Worm (Caenorhabditis elegans) whole organism, young adult: ENCODE measurements around the gene srw-34.

ENCODE experiments used
- T26A5.8 ChIP-seq: sonication (generic microtip); optimal IDR thresholded peaks from 2 replicates; lab custom pipeline; 2016; ENCODE audit warnings: missing genetic modification characterization, missing compliant biosample characterization
- Y67H2A.10 ChIP-seq: fragments of 200-800 bp; sonication (Bioruptor generic); conservative IDR thresholded peaks from 2 replicates; pipeline ENCODE4 v1.3.6; 2022; ENCODE audit warnings: missing genetic modification reagents, missing genetic modification characterization, missing compliant biosample characterization
- atf-7 ChIP-seq: sonication (generic microtip); optimal IDR thresholded peaks from 2 replicates; lab custom pipeline; 2017; ENCODE audit warnings: mild to moderate bottlenecking, missing genetic modification characterization, missing compliant biosample characterization
- ets-4 ChIP-seq: fragments of 200-800 bp; sonication (Bioruptor generic); optimal IDR thresholded peaks from 2 replicates; lab custom pipeline; 2018; ENCODE audit warnings: mild to moderate bottlenecking, missing genetic modification characterization, missing compliant biosample characterization
- him-1 ChIP-seq: sonication (generic microtip); optimal IDR thresholded peaks from 2 replicates; lab custom pipeline; 2016; ENCODE audit warnings: missing genotype, missing genetic modification reagents, missing genetic modification characterization, missing compliant biosample characterization
- lin-35 ChIP-seq, 3 experiments: fragments of 150-350 bp in 2 of 3; sonication (generic microtip) in 1 of 3; optimal IDR thresholded peaks; 2 replicates each; lab custom pipeline; 2014 to 2018; ENCODE audit warnings: missing biosample characterization in 3 of 3, missing genetic modification characterization in 3 of 3, missing genetic modification reagents in 3 of 3
- nhr-120 ChIP-seq: fragments of 200-800 bp; sonication (Bioruptor generic); IDR thresholded peaks from 2 replicates; pipeline ENCODE4 v1.3.6; 2022; ENCODE audit warnings: missing genetic modification characterization, missing compliant biosample characterization
- nhr-179 ChIP-seq: sonication (generic microtip); optimal IDR thresholded peaks from 2 replicates; lab custom pipeline; 2016; ENCODE audit warnings: mild to moderate bottlenecking, missing genetic modification characterization, missing compliant biosample characterization
- nhr-27 ChIP-seq: fragments of 200-800 bp; sonication (Bioruptor generic); optimal IDR thresholded peaks from 2 replicates; lab custom pipeline; 2018; ENCODE audit warnings: mild to moderate bottlenecking, missing genetic modification characterization, moderate library complexity, missing compliant biosample characterization
- snpc-1.1 ChIP-seq: sonication (generic microtip); optimal IDR thresholded peaks from 2 replicates; lab custom pipeline; 2017; ENCODE audit warnings: missing genetic modification characterization, mild to moderate bottlenecking, missing compliant biosample characterization, antibody characterized with exemption, moderate library complexity, missing genotype, missing genetic modification reagents; ENCODE audit not compliant: insufficient read depth
- snpc-4 ChIP-seq, 5 experiments: fragments of 150-350 bp in 1 of 5; sonication (generic microtip) in 4 of 5; optimal IDR thresholded peaks; 2 replicates each; lab custom pipeline; 2014 to 2018; ENCODE audit warnings: missing genetic modification characterization in 5 of 5, missing biosample characterization in 3 of 5, antibody characterized with exemption in 2 of 5, mild to moderate bottlenecking in 2 of 5, missing compliant biosample characterization in 2 of 5, missing genotype in 2 of 5, moderate library complexity in 2 of 5, missing genetic modification reagents in 1 of 5
- tlf-1 ChIP-seq: fragments of 200-800 bp; sonication (Bioruptor generic); optimal IDR thresholded peaks from 2 replicates; lab custom pipeline; 2018; ENCODE audit warnings: mild to moderate bottlenecking, missing genetic modification characterization, missing compliant biosample characterization
- unc-130 ChIP-seq: sonication (generic microtip); optimal IDR thresholded peaks from 2 replicates; lab custom pipeline; 2016; ENCODE audit warnings: missing genetic modification reagents, missing genetic modification characterization, missing compliant biosample characterization

ce11 chrV:16534000-16534399 lies 11.9 kb upstream of the srw-34 start, which contains the start of gene cpr-2:
- TF ChIP-seq tlf-1 (no peak), ets-4 (GFP tag; lab: Kevin White, UChicago) (no peak), him-1 (no peak), snpc-1.1 (no peak), Y67H2A.10 (no peak), atf-7 (no peak), T26A5.8 (tag; lab: Kevin White, UChicago) (no peak), unc-130 (no peak), nhr-120 (GFP tag; lab: Robert Waterston, UW) (no peak), nhr-179 (tag; lab: Kevin White, UChicago) (no peak), snpc-4 (GFP tag; optimal IDR thresholded peaks at IDR 0.05; lab: Kevin White, UChicago) (no peak), snpc-4 (tag; optimal IDR thresholded peaks at IDR 0.05; lab: Kevin White, UChicago) (no peak), nhr-27 (no peak), lin-35 (GFP tag; optimal IDR thresholded peaks at IDR 0.05; lab: Kevin White, UChicago) (no peak)
